Worm (Caenorhabditis elegans) whole organism, late embryonic: ENCODE measurements around the gene srx-44.

Experiments used
- C38D4.7 ChIP-seq: fragments of 200-800 bp; sonication (Bioruptor generic); optimal IDR thresholded peaks from 2 replicates; lab custom pipeline; 2018; ENCODE audit warnings: mild to moderate bottlenecking, missing genetic modification characterization, moderate library complexity, missing compliant biosample characterization
- ama-1 ChIP-seq: fragments of 150-350 bp; optimal IDR thresholded peaks from 2 replicates; lab custom pipeline; 2014
- elt-2 ChIP-seq: sonication (generic microtip); optimal IDR thresholded peaks from 2 replicates; lab custom pipeline; 2016; ENCODE audit warnings: missing genetic modification reagents, missing genetic modification characterization, missing compliant biosample characterization
- ets-4 ChIP-seq: sonication (generic microtip); optimal IDR thresholded peaks from 2 replicates; lab custom pipeline; 2016; ENCODE audit warnings: missing genetic modification characterization, missing compliant biosample characterization
- pqm-1 ChIP-seq: sonication (generic microtip); optimal IDR thresholded peaks from 2 replicates; lab custom pipeline; 2016; ENCODE audit warnings: missing genetic modification characterization, missing compliant biosample characterization
- rnt-1 ChIP-seq: sonication (generic microtip); optimal IDR thresholded peaks from 2 replicates; lab custom pipeline; 2016; ENCODE audit warnings: missing genetic modification characterization, missing compliant biosample characterization

- no peak for TF ChIP-seq ets-4 (tag; lab: Kevin White, UChicago)
- TF ChIP-seq C38D4.7 (GFP tag; lab: Kevin White, UChicago): no peak
- TF ChIP-seq pqm-1 (tag; lab: Kevin White, UChicago): no peak
- no peak for TF ChIP-seq elt-2 (tag; lab: Kevin White, UChicago)
- no peak for TF ChIP-seq ama-1 (lab: Kevin White, UChicago)
- no peak for TF ChIP-seq rnt-1 (tag; lab: Kevin White, UChicago)
Measured at ce11 chrV:16015652-16016051, 4.5 kb upstream of the srx-44 start, which contains the start of gene str-232.
